Fruit fly (Drosophila melanogaster) whole organism, adult: Measurements from ENCODE around the gene CG11147.

Source experiments
- CG11617 ChIP-seq: fragments of 200-800 bp; sonication (Bioruptor generic); optimal IDR thresholded peaks from 2 replicates; lab custom pipeline; 2017; ENCODE audit warnings: mild to moderate bottlenecking, missing biosample characterization, missing genetic modification reagents, missing genetic modification characterization
- CG12768 ChIP-seq: fragments of 200-800 bp; sonication (Bioruptor generic); optimal IDR thresholded peaks from 2 replicates; lab custom pipeline; 2017; ENCODE audit warnings: missing biosample characterization, missing genetic modification characterization, mild to moderate bottlenecking, moderate library complexity, missing genetic modification reagents
- CG14711 ChIP-seq: fragments of 200-800 bp; sonication (Bioruptor generic); optimal IDR thresholded peaks from 2 replicates; lab custom pipeline; 2018; ENCODE audit warnings: missing biosample characterization, mild to moderate bottlenecking, missing genetic modification characterization, moderate library complexity
- CG1620 ChIP-seq: fragments of 200-800 bp; sonication (Bioruptor generic); optimal IDR thresholded peaks from 2 replicates; lab custom pipeline; 2016; ENCODE audit warnings: missing biosample characterization, missing genetic modification characterization
- CG33017 ChIP-seq: fragments of 200-800 bp; sonication (Bioruptor generic); optimal IDR thresholded peaks from 2 replicates; lab custom pipeline; 2018; ENCODE audit warnings: missing biosample characterization, mild to moderate bottlenecking, missing genetic modification characterization, moderate library complexity
- CG5204 ChIP-seq: fragments of 200-800 bp; sonication (Bioruptor generic); optimal IDR thresholded peaks from 2 replicates; lab custom pipeline; 2016; ENCODE audit warnings: missing biosample characterization, missing genetic modification characterization
- CG7045 ChIP-seq: fragments of 200-800 bp; sonication (Bioruptor generic); optimal IDR thresholded peaks from 2 replicates; lab custom pipeline; 2017; ENCODE audit warnings: missing biosample characterization, mild to moderate bottlenecking, missing genetic modification characterization
- CG7101 ChIP-seq: fragments of 200-800 bp; sonication (Bioruptor generic); optimal IDR thresholded peaks from 2 replicates; lab custom pipeline; 2018; ENCODE audit warnings: missing biosample characterization, mild to moderate bottlenecking, missing genetic modification characterization, moderate library complexity
- Clk ChIP-seq: fragments of 200-800 bp; sonication (Bioruptor generic); optimal IDR thresholded peaks from 2 replicates; lab custom pipeline; 2017; ENCODE audit warnings: missing biosample characterization, missing genetic modification characterization
- Crg-1 ChIP-seq: fragments of 200-800 bp; sonication (Bioruptor generic); optimal IDR thresholded peaks from 2 replicates; lab custom pipeline; 2016; ENCODE audit warnings: missing biosample characterization, missing genetic modification characterization
- Hr96 ChIP-seq: fragments of 200-800 bp; sonication (Bioruptor generic); optimal IDR thresholded peaks from 2 replicates; lab custom pipeline; 2016; ENCODE audit warnings: missing biosample characterization, missing genetic modification characterization
- Mnt ChIP-seq: fragments of 200-800 bp; sonication (Bioruptor generic); optimal IDR thresholded peaks from 2 replicates; lab custom pipeline; 2016; ENCODE audit warnings: missing biosample characterization, mild to moderate bottlenecking, missing genetic modification characterization
- bab1 ChIP-seq: fragments of 200-800 bp; sonication (Bioruptor generic); optimal IDR thresholded peaks from 3 replicates; lab custom pipeline; 2019; ENCODE audit warnings: missing biosample characterization, mild to moderate bottlenecking, missing genetic modification characterization, moderate library complexity
- cic ChIP-seq: fragments of 200-800 bp; sonication (Bioruptor generic); optimal IDR thresholded peaks from 2 replicates; lab custom pipeline; 2017; ENCODE audit warnings: missing biosample characterization, mild to moderate bottlenecking, missing genetic modification characterization, moderate library complexity
- cnc ChIP-seq, 2 experiments: fragments of >200 bp; optimal IDR thresholded peaks; 2 replicates each; lab custom pipeline; 2017
- kay ChIP-seq: fragments of 200-800 bp; sonication (Bioruptor generic); peaks from one replicate; lab custom pipeline; 2016; ENCODE audit warnings: missing biosample characterization, missing genetic modification characterization, borderline replicate concordance
- ovo ChIP-seq: fragments of 200-800 bp; sonication (Bioruptor generic); optimal IDR thresholded peaks from 2 replicates; lab custom pipeline; 2016; ENCODE audit warnings: missing biosample characterization, missing genetic modification characterization
- pad ChIP-seq: fragments of 200-800 bp; sonication (Bioruptor generic); optimal IDR thresholded peaks from 3 replicates; lab custom pipeline; 2017; ENCODE audit warnings: missing biosample characterization, missing genetic modification characterization, mild to moderate bottlenecking, moderate library complexity, missing genetic modification reagents
- tj ChIP-seq: fragments of 200-800 bp; sonication (Bioruptor generic); optimal IDR thresholded peaks from 3 replicates; lab custom pipeline; 2017; ENCODE audit warnings: missing biosample characterization, mild to moderate bottlenecking, missing genetic modification characterization, moderate library complexity
- toe ChIP-seq: fragments of 200-800 bp; sonication (Bioruptor generic); optimal IDR thresholded peaks from 2 replicates; lab custom pipeline; 2016; ENCODE audit warnings: missing biosample characterization, missing genetic modification characterization

The CG11147 gene

DNA sequence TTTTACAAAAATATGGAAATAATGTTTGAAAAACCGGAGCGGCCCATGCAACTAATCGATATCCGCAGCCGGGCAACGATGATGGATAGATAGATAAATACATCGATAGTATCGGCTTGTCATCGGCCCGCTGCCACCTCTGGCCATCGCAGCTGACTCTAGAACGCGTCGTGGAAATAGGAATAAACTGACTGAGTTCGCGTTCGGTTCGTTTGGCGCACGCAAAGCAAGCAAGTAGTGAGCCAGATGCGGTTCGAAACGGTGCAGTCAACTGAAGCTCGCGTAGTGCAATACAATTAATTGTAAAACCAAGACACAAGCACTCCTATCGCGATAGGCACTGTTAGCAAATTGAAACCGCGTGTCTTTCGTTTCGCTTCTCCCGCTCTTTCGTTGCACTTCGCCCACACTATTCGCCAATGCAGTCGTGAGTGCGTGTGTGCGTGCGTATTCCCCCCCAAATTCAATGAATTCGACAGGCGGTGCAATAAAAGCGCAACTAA lies 16.5 kb downstream of the CG11147 start, which contains the start of gene CG11030:
CG11030 (plus strand) TSS at position 136 of the 503 bp plus-strand sequence.
- peak; percentile 42 for TF ChIP-seq Crg-1 (GFP tag; lab: Kevin White, UChicago)
- peak; percentile 82 for TF ChIP-seq tj
- TF ChIP-seq CG7101: no peak
- no peak for TF ChIP-seq CG5204 (GFP tag; lab: Kevin White, UChicago)
- peak; percentile 24 for TF ChIP-seq ovo (GFP tag; lab: Kevin White, UChicago)
- TF ChIP-seq bab1: peak; percentile 28
- TF ChIP-seq Mnt: peak; percentile 94
- TF ChIP-seq cnc (optimal IDR thresholded peaks at IDR 0.05; lab: Kevin White, UChicago): no peak
- peak; percentile 44 for TF ChIP-seq cic (GFP tag; lab: Kevin White, UChicago)
- TF ChIP-seq CG1620 (GFP tag; lab: Kevin White, UChicago): peak; percentile 20
- no peak for TF ChIP-seq Hr96 (GFP tag; lab: Kevin White, UChicago)

dm6 chr2L:5723859-5724475 lies 17.1 kb downstream of the CG11147 start:
- no peak for TF ChIP-seq Hr96 (GFP tag; lab: Kevin White, UChicago)
- no peak for TF ChIP-seq cnc (optimal IDR thresholded peaks at IDR 0.05; lab: Kevin White, UChicago)
- no peak for TF ChIP-seq cic (GFP tag; lab: Kevin White, UChicago)
- no peak for TF ChIP-seq bab1
- no peak for TF ChIP-seq CG1620 (GFP tag; lab: Kevin White, UChicago)
- TF ChIP-seq Crg-1 (GFP tag; lab: Kevin White, UChicago): no peak
- TF ChIP-seq CG12768 (GFP tag; lab: Kevin White, UChicago): no peak
- no peak for TF ChIP-seq tj
- no peak for TF ChIP-seq ovo (GFP tag; lab: Kevin White, UChicago)
- TF ChIP-seq kay (GFP tag; lab: Kevin White, UChicago): no peak
- no peak for TF ChIP-seq CG5204 (GFP tag; lab: Kevin White, UChicago)
- no peak for TF ChIP-seq CG14711 (tag; lab: Kevin White, UChicago)
- TF ChIP-seq toe: no peak
- TF ChIP-seq CG7101: no peak
- TF ChIP-seq Mnt: no peak
- TF ChIP-seq CG7045 (GFP tag; lab: Kevin White, UChicago): no peak
- no peak for TF ChIP-seq pad (GFP tag; lab: Kevin White, UChicago)

dm6 chr2L:5720407-5721228 lies 20.4 kb downstream of the CG11147 start, which contains the start of the genes CG11149 and sip1:
CG11149 (minus strand) TSS chr2L:5720899.
sip1 (plus strand) TSS chr2L:5721051.
- TF ChIP-seq cic (GFP tag; lab: Kevin White, UChicago) (peak; percentile 20), kay (GFP tag; lab: Kevin White, UChicago) (peak; percentile 72), CG14711 (tag; lab: Kevin White, UChicago) (no peak)

- TF ChIP-seq Crg-1 (GFP tag; lab: Kevin White, UChicago) (no peak), CG33017 (tag; lab: Kevin White, UChicago) (no peak), CG11617 (GFP tag; lab: Kevin White, UChicago) (no peak), CG5204 (GFP tag; lab: Kevin White, UChicago) (no peak), cic (GFP tag; lab: Kevin White, UChicago) (no peak), cnc (optimal IDR thresholded peaks at IDR 0.05; lab: Kevin White, UChicago) (no peak), CG12768 (GFP tag; lab: Kevin White, UChicago) (no peak), CG7045 (GFP tag; lab: Kevin White, UChicago) (no peak), CG1620 (GFP tag; lab: Kevin White, UChicago) (no peak), pad (GFP tag; lab: Kevin White, UChicago) (no peak), bab1 (no peak), toe (no peak), CG7101 (no peak), ovo (GFP tag; lab: Kevin White, UChicago) (no peak), tj (no peak), Hr96 (GFP tag; lab: Kevin White, UChicago) (no peak), Clk (GFP tag; lab: Kevin White, UChicago) (no peak), CG14711 (tag; lab: Kevin White, UChicago) (no peak), kay (GFP tag; lab: Kevin White, UChicago) (no peak)
These were observed 24.5 kb downstream of the CG11147 start, which contains the start of the genes CG14007 and CG34011 for dm6 chr2L:5716580-5716979. CG14007 (minus strand) TSS chr2L:5716680. CG34011 (plus strand) TSS chr2L:5716701.

DNA sequence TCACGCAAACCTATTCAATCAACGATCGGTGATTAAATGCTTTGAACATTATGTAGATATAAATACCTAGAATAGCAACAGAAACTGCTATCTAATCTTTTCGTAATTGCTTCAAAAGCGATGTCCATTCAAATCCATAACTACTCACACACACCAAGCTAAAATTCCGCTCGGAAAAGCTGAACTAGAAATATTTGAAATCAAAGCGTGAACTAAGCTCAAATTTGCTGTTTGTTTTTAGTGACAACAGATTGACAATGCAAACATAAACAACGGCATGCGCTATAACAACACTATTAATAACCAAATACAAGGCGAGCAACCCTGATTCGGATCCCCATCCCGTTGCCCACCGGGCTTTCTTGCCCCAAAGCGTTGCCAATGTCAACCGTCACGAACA lies 35.0 kb downstream of the CG11147 start, which contains the start of gene CG7236:
CG7236 (plus strand) TSS at position 301 of the 400 bp plus-strand sequence.
- TF ChIP-seq ovo (GFP tag; lab: Kevin White, UChicago): no peak
- TF ChIP-seq cnc (optimal IDR thresholded peaks at IDR 0.05; lab: Kevin White, UChicago): no peak
- TF ChIP-seq Mnt: no peak
- no peak for TF ChIP-seq Clk (GFP tag; lab: Kevin White, UChicago)
- no peak for TF ChIP-seq CG33017 (tag; lab: Kevin White, UChicago)
- no peak for TF ChIP-seq Hr96 (GFP tag; lab: Kevin White, UChicago)
- TF ChIP-seq CG5204 (GFP tag; lab: Kevin White, UChicago): no peak
- no peak for TF ChIP-seq CG14711 (tag; lab: Kevin White, UChicago)
- TF ChIP-seq pad (GFP tag; lab: Kevin White, UChicago): no peak
- TF ChIP-seq bab1: no peak
- TF ChIP-seq CG12768 (GFP tag; lab: Kevin White, UChicago): no peak
- no peak for TF ChIP-seq CG1620 (GFP tag; lab: Kevin White, UChicago)
- TF ChIP-seq cic (GFP tag; lab: Kevin White, UChicago): no peak
- no peak for TF ChIP-seq CG7101
- no peak for TF ChIP-seq Crg-1 (GFP tag; lab: Kevin White, UChicago)
- TF ChIP-seq CG11617 (GFP tag; lab: Kevin White, UChicago): no peak
